Fruit fly (Drosophila melanogaster) whole organism, prepupa: ENCODE results near the gene hdm.

Experiments
- CG15336 ChIP-seq: fragments of 200-800 bp; sonication (Bioruptor generic); IDR thresholded peaks from 2 replicates; pipeline ENCODE4 v1.3.6; 2022; ENCODE audit warnings: missing biosample characterization, missing genetic modification characterization
- CG9139 ChIP-seq: fragments of 200-800 bp; sonication (Bioruptor generic); optimal IDR thresholded peaks from 3 replicates; lab custom pipeline; 2017; ENCODE audit warnings: missing biosample characterization, mild to moderate bottlenecking, missing genetic modification characterization
- Smox ChIP-seq: fragments of 200-800 bp; sonication (Bioruptor generic); optimal IDR thresholded peaks from 3 replicates; lab custom pipeline; 2016; ENCODE audit warnings: missing biosample characterization, missing genetic modification characterization
- Sox102F ChIP-seq: fragments of 200-800 bp; sonication (Bioruptor generic); optimal IDR thresholded peaks from 2 replicates; lab custom pipeline; 2016; ENCODE audit warnings: missing biosample characterization, mild to moderate bottlenecking, missing genetic modification characterization
- topi ChIP-seq: fragments of 200-800 bp; sonication (Bioruptor generic); optimal IDR thresholded peaks from 3 replicates; lab custom pipeline; 2016; ENCODE audit warnings: missing biosample characterization, missing genetic modification characterization

DNA sequence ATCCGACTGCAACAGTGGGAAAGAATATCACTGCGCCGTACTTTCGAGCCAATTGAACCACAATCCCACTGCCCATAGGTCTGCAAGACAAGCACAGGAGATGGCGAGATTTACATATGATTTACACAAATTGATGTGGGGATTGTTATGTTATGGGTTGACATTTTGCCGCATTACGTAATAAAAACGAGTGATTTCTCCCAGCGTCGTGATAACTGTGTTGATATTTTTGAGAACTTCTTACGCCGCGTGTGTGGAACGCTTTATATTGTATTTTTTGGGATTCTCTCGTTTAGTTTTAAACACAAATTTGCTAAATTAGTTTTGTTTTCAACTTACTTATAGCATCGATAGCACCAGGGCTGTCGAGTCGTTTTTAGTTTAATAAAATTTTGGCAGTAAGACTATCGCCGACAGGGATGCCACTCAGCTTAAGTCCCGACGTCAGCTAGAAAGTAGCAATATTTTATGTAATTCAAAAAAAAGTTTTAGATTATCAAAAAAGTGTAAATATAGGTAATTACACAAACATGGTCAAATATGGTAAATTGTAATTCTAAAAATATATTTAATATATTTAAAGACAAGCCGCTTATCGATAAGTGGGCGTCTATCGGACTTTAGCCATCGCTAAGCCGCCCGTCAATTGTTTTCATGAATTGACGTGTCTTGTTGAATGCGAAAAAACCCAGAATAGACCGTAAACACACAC is 26.4 kb downstream of the hdm start, which contains the start of the genes CG45089, ND-MNLL and p115:
- TF ChIP-seq CG15336 (GFP tag; lab: Robert Waterston, UW) (no peak), Sox102F (GFP tag; lab: Kevin White, UChicago) (peak; percentile 42), CG9139 (no peak), topi (GFP tag; lab: Kevin White, UChicago) (peak; percentile 46), Smox (GFP tag; lab: Kevin White, UChicago) (peak; percentile 57)
